Worm (Caenorhabditis elegans) whole organism, early embryonic: Measurements from ENCODE around the gene C01G5.5.

Source experiments
- B0310.2 ChIP-seq: sonication (generic microtip); optimal IDR thresholded peaks from 2 replicates; lab custom pipeline; 2016; ENCODE audit warnings: mild to moderate bottlenecking, missing genetic modification characterization, missing compliant biosample characterization
- F13C5.2 ChIP-seq: sonication (generic microtip); optimal IDR thresholded peaks from 2 replicates; lab custom pipeline; 2017; ENCODE audit warnings: mild to moderate bottlenecking, missing genetic modification characterization, inconsistent platforms, missing compliant biosample characterization
- aly-1 ChIP-seq: sonication (generic microtip); optimal IDR thresholded peaks from 2 replicates; lab custom pipeline; 2016; ENCODE audit warnings: missing genetic modification characterization, missing compliant biosample characterization
- ama-1 ChIP-seq: fragments of 150-350 bp; optimal IDR thresholded peaks from 2 replicates; lab custom pipeline; 2014
- ceh-13 ChIP-seq: fragments of 200-800 bp; sonication (Bioruptor generic); optimal IDR thresholded peaks from 2 replicates; lab custom pipeline; 2018; ENCODE audit warnings: mild to moderate bottlenecking, missing genetic modification characterization, missing compliant biosample characterization
- ceh-36 ChIP-seq: sonication (generic microtip); optimal IDR thresholded peaks from 2 replicates; lab custom pipeline; 2016; ENCODE audit warnings: missing genetic modification characterization, inconsistent platforms, missing compliant biosample characterization
- ets-7 ChIP-seq: sonication (generic microtip); optimal IDR thresholded peaks from 2 replicates; lab custom pipeline; 2016; ENCODE audit warnings: missing genotype, missing genetic modification characterization, missing compliant biosample characterization
- flt-1 ChIP-seq: fragments of 200-800 bp; sonication (Bioruptor generic); IDR thresholded peaks from 2 replicates; pipeline ENCODE4 v1.3.6; 2022; ENCODE audit warnings: missing genetic modification characterization, missing compliant biosample characterization
- hmbx-1 ChIP-seq: sonication (generic microtip); optimal IDR thresholded peaks from 2 replicates; lab custom pipeline; 2016; ENCODE audit warnings: mild to moderate bottlenecking, missing genetic modification characterization, missing compliant biosample characterization
- hmg-4 ChIP-seq: fragments of 200-800 bp; sonication (Bioruptor generic); optimal IDR thresholded peaks from 2 replicates; lab custom pipeline; 2018; ENCODE audit warnings: mild to moderate bottlenecking, missing genetic modification characterization, missing compliant biosample characterization
- hnd-1 ChIP-seq: sonication (generic microtip); optimal IDR thresholded peaks from 2 replicates; lab custom pipeline; 2016; ENCODE audit warnings: missing genetic modification characterization, missing compliant biosample characterization
- pes-1 ChIP-seq: fragments of 200-800 bp; sonication (Bioruptor generic); IDR thresholded peaks from 2 replicates; pipeline ENCODE4 v1.3.6; 2022; ENCODE audit warnings: missing genetic modification reagents, missing genetic modification characterization, missing compliant biosample characterization
- scrt-1 ChIP-seq: fragments of 200-800 bp; sonication (Bioruptor generic); IDR thresholded peaks from 2 replicates; pipeline ENCODE4 v1.3.6; 2022; ENCODE audit warnings: missing genetic modification characterization, missing compliant biosample characterization
- sea-1 ChIP-seq: fragments of 200-800 bp; sonication (Bioruptor generic); conservative IDR thresholded peaks from 2 replicates; pipeline ENCODE4 v1.3.6; 2022; ENCODE audit warnings: missing genetic modification characterization, missing compliant biosample characterization
- tbx-11 ChIP-seq: fragments of 200-800 bp; sonication (Bioruptor generic); IDR thresholded peaks from 2 replicates; pipeline ENCODE4 v1.3.6; 2022; ENCODE audit warnings: missing genetic modification characterization, missing compliant biosample characterization
- tbx-37 ChIP-seq: fragments of 200-800 bp; sonication (Bioruptor generic); conservative IDR thresholded peaks from 2 replicates; pipeline ENCODE4 v1.3.6; 2022; ENCODE audit warnings: missing genetic modification reagents, missing genetic modification characterization, missing compliant biosample characterization
- tra-4 ChIP-seq: sonication (generic microtip); optimal IDR thresholded peaks from 2 replicates; lab custom pipeline; 2017; ENCODE audit warnings: missing genetic modification characterization, missing compliant biosample characterization

C01G5.5 gene

DNA sequence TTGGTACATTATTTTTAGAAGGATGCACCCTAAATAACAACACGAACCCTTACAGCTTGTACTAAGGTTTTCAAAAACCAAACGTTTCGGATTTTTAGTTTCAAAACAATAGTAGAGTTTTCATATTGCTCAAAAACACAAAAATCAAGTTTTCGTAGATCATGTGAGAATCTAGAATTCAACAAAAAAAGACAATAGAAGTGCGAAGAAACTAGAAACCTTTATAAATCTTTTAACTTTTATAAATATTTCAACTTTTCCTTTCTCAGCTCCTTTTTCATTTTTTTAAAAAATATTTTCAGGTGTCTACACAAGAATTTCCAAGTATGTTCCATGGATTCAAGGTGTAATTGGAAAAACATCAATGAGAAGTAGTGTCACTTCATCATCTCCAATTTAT lies 36.0 kb downstream of the C01G5.5 start, which contains the start of gene best-9:
best-9 (plus strand) TSS at position 301 of the 400 bp plus-strand sequence.
- TF ChIP-seq ceh-13 (GFP tag; lab: Kevin White, UChicago), result no peak
- TF ChIP-seq sea-1 (GFP tag; lab: Robert Waterston, UW), result no peak
- no peak for TF ChIP-seq ama-1 (lab: Kevin White, UChicago)
- TF ChIP-seq aly-1 (tag; lab: Kevin White, UChicago), result no peak
- TF ChIP-seq flt-1 (GFP tag; lab: Robert Waterston, UW), result no peak
- TF ChIP-seq ets-7 (tag; lab: Kevin White, UChicago), result no peak
- no peak for TF ChIP-seq tbx-37
- no peak for TF ChIP-seq hnd-1 (tag; lab: Kevin White, UChicago)
- TF ChIP-seq tbx-11, result no peak
- no peak for TF ChIP-seq hmg-4 (GFP tag; lab: Kevin White, UChicago)
- TF ChIP-seq B0310.2 (tag; lab: Kevin White, UChicago), result no peak
- no peak for TF ChIP-seq pes-1

DNA sequence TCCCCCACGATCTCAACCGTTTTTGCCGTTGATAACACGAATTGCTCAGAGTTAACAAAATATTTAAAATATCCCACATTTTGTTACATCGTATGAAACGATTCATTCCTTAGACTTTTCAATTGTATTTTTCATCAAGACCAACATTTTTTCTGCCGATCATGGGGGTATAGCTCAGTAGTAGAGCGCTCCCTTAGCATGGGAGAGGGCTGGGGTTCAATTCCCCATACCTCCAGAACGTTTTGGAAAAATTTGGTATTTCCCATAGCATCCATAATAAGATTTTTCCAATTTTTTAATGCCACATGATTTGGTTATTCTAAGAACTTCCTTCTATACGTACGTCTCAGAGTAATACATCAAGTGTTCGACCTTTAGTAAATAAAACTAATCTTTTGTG lies 37.6 kb downstream of the C01G5.5 start:
- TF ChIP-seq sea-1 (GFP tag; lab: Robert Waterston, UW) (no peak), F13C5.2 (tag; lab: Kevin White, UChicago) (no peak), flt-1 (GFP tag; lab: Robert Waterston, UW) (no peak), tbx-37 (no peak), hmg-4 (GFP tag; lab: Kevin White, UChicago) (no peak), tbx-11 (no peak), ceh-36 (tag; lab: Kevin White, UChicago) (no peak), B0310.2 (tag; lab: Kevin White, UChicago) (no peak), ceh-13 (GFP tag; lab: Kevin White, UChicago) (no peak), hmbx-1 (tag; lab: Kevin White, UChicago) (no peak), hnd-1 (tag; lab: Kevin White, UChicago) (no peak), ama-1 (lab: Kevin White, UChicago) (no peak), ets-7 (tag; lab: Kevin White, UChicago) (no peak), aly-1 (tag; lab: Kevin White, UChicago) (no peak)

ce11 chrIV:6565605-6566004 lies 41.2 kb downstream of the C01G5.5 start:
- TF ChIP-seq flt-1 (GFP tag; lab: Robert Waterston, UW) (no peak), ceh-36 (tag; lab: Kevin White, UChicago) (no peak), F13C5.2 (tag; lab: Kevin White, UChicago) (no peak), B0310.2 (tag; lab: Kevin White, UChicago) (no peak), pes-1 (no peak)

DNA sequence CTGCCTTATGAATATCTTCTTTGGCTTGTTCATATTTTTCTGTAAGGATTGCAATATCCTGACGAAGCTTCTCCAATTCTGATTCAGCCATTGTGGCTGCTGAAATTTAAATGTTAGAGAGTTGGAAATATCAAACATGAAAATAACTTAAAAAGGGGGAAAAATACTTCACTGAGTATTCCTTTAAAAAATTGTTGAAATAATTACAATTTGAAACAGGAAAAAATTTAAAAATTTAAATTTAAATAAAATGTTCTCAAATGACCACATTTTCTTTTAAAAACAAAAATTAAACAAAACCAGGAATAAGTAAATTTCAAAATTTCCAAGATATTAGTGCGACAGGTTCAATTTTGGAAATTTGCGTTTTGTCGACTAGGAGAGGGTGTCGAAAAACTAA lies 47.8 kb downstream of the C01G5.5 start, which contains the start of gene bicd-1:
bicd-1 (minus strand) TSS at position 101 of the 400 bp plus-strand sequence.
- TF ChIP-seq pes-1 (no peak), aly-1 (tag; lab: Kevin White, UChicago) (no peak), tra-4 (tag; lab: Kevin White, UChicago) (no peak), hmbx-1 (tag; lab: Kevin White, UChicago) (no peak), hnd-1 (tag; lab: Kevin White, UChicago) (no peak)

ce11 chrIV:6572655-6573054 lies 48.2 kb downstream of the C01G5.5 start:
- TF ChIP-seq ama-1 (lab: Kevin White, UChicago) (no peak), F13C5.2 (tag; lab: Kevin White, UChicago) (no peak), ceh-13 (GFP tag; lab: Kevin White, UChicago) (no peak), sea-1 (GFP tag; lab: Robert Waterston, UW) (no peak), tra-4 (tag; lab: Kevin White, UChicago) (no peak), aly-1 (tag; lab: Kevin White, UChicago) (no peak), hmg-4 (GFP tag; lab: Kevin White, UChicago) (no peak), flt-1 (GFP tag; lab: Robert Waterston, UW) (no peak), B0310.2 (tag; lab: Kevin White, UChicago) (no peak), ceh-36 (tag; lab: Kevin White, UChicago) (no peak), hnd-1 (tag; lab: Kevin White, UChicago) (no peak)

- TF ChIP-seq aly-1 (tag; lab: Kevin White, UChicago), result no peak
- TF ChIP-seq hmbx-1 (tag; lab: Kevin White, UChicago), result no peak
- no peak for TF ChIP-seq flt-1 (GFP tag; lab: Robert Waterston, UW)
- TF ChIP-seq ets-7 (tag; lab: Kevin White, UChicago), result no peak
- no peak for TF ChIP-seq hmg-4 (GFP tag; lab: Kevin White, UChicago)
- TF ChIP-seq pes-1, result no peak
- TF ChIP-seq ceh-36 (tag; lab: Kevin White, UChicago), result no peak
- TF ChIP-seq B0310.2 (tag; lab: Kevin White, UChicago), result no peak
- no peak for TF ChIP-seq tbx-11
- TF ChIP-seq tra-4 (tag; lab: Kevin White, UChicago), result no peak
- TF ChIP-seq hnd-1 (tag; lab: Kevin White, UChicago), result no peak
- TF ChIP-seq sea-1 (GFP tag; lab: Robert Waterston, UW), result no peak
- no peak for TF ChIP-seq F13C5.2 (tag; lab: Kevin White, UChicago)
- no peak for TF ChIP-seq tbx-37
- no peak for TF ChIP-seq ceh-13 (GFP tag; lab: Kevin White, UChicago)
- no peak for TF ChIP-seq ama-1 (lab: Kevin White, UChicago)
- TF ChIP-seq scrt-1 (GFP tag; lab: Robert Waterston, UW), result no peak
These were observed 49.9 kb downstream of the C01G5.5 start for ce11 chrIV:6574343-6574742.
